Fruit fly (Drosophila melanogaster) whole organism, embryonic: ENCODE results near the gene Sf3b2.

Experiments
- B-H1 ChIP-seq: fragments of 200-800 bp; sonication (Bioruptor generic); IDR thresholded peaks from 3 replicates; pipeline ENCODE4 v1.3.6; 2022; ENCODE audit warnings: missing biosample characterization, missing genetic modification characterization
- Blimp-1 ChIP-seq: fragments of 200-800 bp; sonication (Bioruptor generic); optimal IDR thresholded peaks from 3 replicates; lab custom pipeline; 2018; ENCODE audit warnings: missing biosample characterization, missing genetic modification characterization, mild to moderate bottlenecking, moderate library complexity, missing genetic modification reagents
- BtbVII ChIP-seq: fragments of 200-800 bp; sonication (Bioruptor generic); optimal IDR thresholded peaks from 3 replicates; lab custom pipeline; 2017; ENCODE audit warnings: missing biosample characterization, mild to moderate bottlenecking, missing genetic modification characterization
- CG10147 ChIP-seq: fragments of 200-800 bp; sonication (Bioruptor generic); optimal IDR thresholded peaks from 2 replicates; lab custom pipeline; 2019; ENCODE audit warnings: missing biosample characterization, mild to moderate bottlenecking, missing genetic modification characterization, moderate library complexity
- CG10959 ChIP-seq: fragments of 200-800 bp; sonication (Bioruptor generic); IDR thresholded peaks from 2 replicates; pipeline ENCODE4 v1.3.6; 2022; ENCODE audit warnings: missing biosample characterization, missing genetic modification characterization
- CG11093 ChIP-seq: fragments of 200-800 bp; sonication (Bioruptor generic); IDR thresholded peaks from 3 replicates; pipeline ENCODE4 v1.3.6; 2022; ENCODE audit warnings: missing biosample characterization, missing genetic modification characterization
- CG12104 ChIP-seq: fragments of 200-800 bp; sonication (Bioruptor generic); optimal IDR thresholded peaks from 3 replicates; lab custom pipeline; 2016; ENCODE audit warnings: missing biosample characterization, missing genetic modification characterization
- CG12769 ChIP-seq: fragments of 200-800 bp; sonication (Bioruptor generic); optimal IDR thresholded peaks from 2 replicates; lab custom pipeline; 2019; ENCODE audit warnings: missing biosample characterization, mild to moderate bottlenecking, missing genetic modification characterization, moderate library complexity
- CG1647 ChIP-seq: fragments of 200-800 bp; sonication (Bioruptor generic); optimal IDR thresholded peaks from 3 replicates; lab custom pipeline; 2016; ENCODE audit warnings: missing biosample characterization, missing genetic modification characterization
- CG17359 ChIP-seq: fragments of 200-800 bp; sonication (Bioruptor generic); optimal IDR thresholded peaks from 3 replicates; lab custom pipeline; 2018; ENCODE audit warnings: missing biosample characterization, mild to moderate bottlenecking, missing genetic modification characterization, moderate library complexity
- CG18011 ChIP-seq: fragments of 200-800 bp; sonication (Bioruptor generic); optimal IDR thresholded peaks from 2 replicates; lab custom pipeline; 2017; ENCODE audit warnings: missing biosample characterization, missing genetic modification characterization, mild to moderate bottlenecking, moderate library complexity, missing genotype
- CG34376 ChIP-seq: fragments of 200-800 bp; sonication (Bioruptor generic); optimal IDR thresholded peaks from 2 replicates; lab custom pipeline; 2018; ENCODE audit warnings: missing biosample characterization, mild to moderate bottlenecking, missing genetic modification characterization
- CG4404 ChIP-seq: fragments of 200-800 bp; sonication (Bioruptor generic); IDR thresholded peaks from 2 replicates; pipeline ENCODE4 v1.3.6; 2022; ENCODE audit warnings: missing biosample characterization, missing genetic modification characterization
- CG4854 ChIP-seq: fragments of 200-800 bp; sonication (Bioruptor generic); optimal IDR thresholded peaks from 2 replicates; lab custom pipeline; 2016; ENCODE audit warnings: missing biosample characterization, missing genetic modification characterization, inconsistent platforms
- CG5245 ChIP-seq: fragments of 200-800 bp; sonication (Bioruptor generic); optimal IDR thresholded peaks from 3 replicates; lab custom pipeline; 2016; ENCODE audit warnings: missing biosample characterization, missing genetic modification characterization
- CG6791 ChIP-seq: fragments of 200-800 bp; sonication (Bioruptor generic); IDR thresholded peaks from 3 replicates; pipeline ENCODE4 v1.3.6; 2022; ENCODE audit warnings: missing biosample characterization, missing genetic modification characterization; ENCODE audit not compliant: partially characterized antibody
- CG7839 ChIP-seq: fragments of 200-800 bp; sonication (Bioruptor generic); optimal IDR thresholded peaks from 3 replicates; lab custom pipeline; 2018; ENCODE audit warnings: missing biosample characterization, mild to moderate bottlenecking, missing genetic modification characterization, moderate library complexity
- CG8089 ChIP-seq: fragments of 200-800 bp; sonication (Bioruptor generic); optimal IDR thresholded peaks from 3 replicates; lab custom pipeline; 2016; ENCODE audit warnings: missing biosample characterization, missing genetic modification characterization
- CG9437 ChIP-seq: fragments of 200-800 bp; sonication (Bioruptor generic); optimal IDR thresholded peaks from 2 replicates; lab custom pipeline; 2018; ENCODE audit warnings: missing biosample characterization, mild to moderate bottlenecking, missing genetic modification characterization
- CG9609 ChIP-seq: fragments of 200-800 bp; sonication (Bioruptor generic); optimal IDR thresholded peaks from 3 replicates; lab custom pipeline; 2016; ENCODE audit warnings: missing biosample characterization, missing genetic modification characterization
- Camta ChIP-seq: fragments of 200-800 bp; sonication (Bioruptor generic); optimal IDR thresholded peaks from 2 replicates; lab custom pipeline; 2016; ENCODE audit warnings: missing biosample characterization, missing genetic modification characterization
- Chrac-16 ChIP-seq: fragments of 200-800 bp; sonication (Bioruptor generic); optimal IDR thresholded peaks from 3 replicates; lab custom pipeline; 2016; ENCODE audit warnings: missing biosample characterization, missing genetic modification characterization
- CoRest ChIP-seq: fragments of 200-800 bp; sonication (Bioruptor generic); optimal IDR thresholded peaks from 3 replicates; lab custom pipeline; 2018; ENCODE audit warnings: missing biosample characterization, mild to moderate bottlenecking, missing genetic modification characterization, moderate library complexity
- Dbx ChIP-seq: fragments of 200-800 bp; sonication (Bioruptor generic); IDR thresholded peaks from 3 replicates; pipeline ENCODE4 v1.3.6; 2022; ENCODE audit warnings: missing biosample characterization, missing genetic modification characterization
- Ets65A ChIP-seq: fragments of 200-800 bp; sonication (Bioruptor generic); peaks from one replicate; lab custom pipeline; 2016; ENCODE audit warnings: missing biosample characterization, missing genetic modification characterization
- Hand ChIP-seq: fragments of 200-800 bp; sonication (Bioruptor generic); optimal IDR thresholded peaks from 2 replicates; lab custom pipeline; 2017; ENCODE audit warnings: mild to moderate bottlenecking, missing biosample characterization, missing genetic modification reagents, missing genetic modification characterization
- Hey ChIP-seq: fragments of 200-800 bp; sonication (Bioruptor generic); optimal IDR thresholded peaks from 3 replicates; lab custom pipeline; 2018; ENCODE audit warnings: missing biosample characterization, mild to moderate bottlenecking, missing genetic modification characterization
- HmgD ChIP-seq: fragments of 200-800 bp; sonication (Bioruptor generic); optimal IDR thresholded peaks from 3 replicates; lab custom pipeline; 2016; ENCODE audit warnings: missing biosample characterization, missing genetic modification characterization
- Hr78 ChIP-seq, 2 experiments: fragments of 200-800 bp in 1 of 2; fragments of >200 bp in 1 of 2; sonication (Bioruptor generic) in 1 of 2; optimal IDR thresholded peaks; 2 replicates each; lab custom pipeline; 2017 to 2019; ENCODE audit warnings: missing biosample characterization in 2 of 2, missing genetic modification characterization in 2 of 2, mild to moderate bottlenecking in 1 of 2, moderate library complexity in 1 of 2
- MESR4 ChIP-seq: fragments of 200-800 bp; sonication (Bioruptor generic); optimal IDR thresholded peaks from 2 replicates; lab custom pipeline; 2018; ENCODE audit warnings: missing biosample characterization, mild to moderate bottlenecking, missing genetic modification characterization, moderate library complexity
- NC2α ChIP-seq: fragments of 200-800 bp; sonication (Bioruptor generic); optimal IDR thresholded peaks from 2 replicates; lab custom pipeline; 2016; ENCODE audit warnings: missing biosample characterization, missing genetic modification characterization
- Sox100B ChIP-seq: fragments of 200-800 bp; sonication (Bioruptor generic); optimal IDR thresholded peaks from 3 replicates; lab custom pipeline; 2018; ENCODE audit warnings: missing biosample characterization, mild to moderate bottlenecking, missing genetic modification characterization
- Stat92E ChIP-seq, 3 experiments: fragments of >200 bp in 2 of 3; fragments of 200-800 bp in 1 of 3; sonication (Bioruptor generic) in 1 of 3; optimal IDR thresholded peaks; 2 replicates each; lab custom pipeline; 2017 to 2019; ENCODE audit warnings: missing biosample characterization in 3 of 3, missing genetic modification characterization in 3 of 3, mild to moderate bottlenecking in 1 of 3, moderate library complexity in 1 of 3
- Usf ChIP-seq: fragments of 200-800 bp; sonication (Bioruptor generic); optimal IDR thresholded peaks from 2 replicates; lab custom pipeline; 2017; ENCODE audit warnings: missing genotype, missing biosample characterization, missing genetic modification characterization
- Xbp1 ChIP-seq: fragments of 200-800 bp; sonication (Bioruptor generic); optimal IDR thresholded peaks from 3 replicates; lab custom pipeline; 2016; ENCODE audit warnings: missing biosample characterization, mild to moderate bottlenecking, missing genetic modification characterization
- ato ChIP-seq: fragments of 200-800 bp; sonication (Bioruptor generic); IDR thresholded peaks from 2 replicates; pipeline ENCODE4 v1.3.6; 2022; ENCODE audit warnings: missing biosample characterization, missing genetic modification characterization; ENCODE audit not compliant: partially characterized antibody
- bbx ChIP-seq: fragments of 200-800 bp; sonication (Bioruptor generic); IDR thresholded peaks from 2 replicates; pipeline ENCODE4 v1.3.6; 2022; ENCODE audit warnings: missing biosample characterization, missing genetic modification characterization; ENCODE audit not compliant: partially characterized antibody
- bowl ChIP-seq: fragments of 200-800 bp; sonication (Bioruptor generic); IDR thresholded peaks from 2 replicates; pipeline ENCODE4 v1.3.6; 2022; ENCODE audit warnings: missing biosample characterization, missing genetic modification characterization
- cad ChIP-seq: fragments of >200 bp; optimal IDR thresholded peaks from 2 replicates; lab custom pipeline; 2017; ENCODE audit warnings: missing biosample characterization, missing genetic modification characterization
- chm ChIP-seq: fragments of 200-800 bp; sonication (Bioruptor generic); IDR thresholded peaks from 2 replicates; pipeline ENCODE4 v1.3.6; 2022; ENCODE audit warnings: missing biosample characterization, missing genetic modification characterization
- dysf ChIP-seq: fragments of 200-800 bp; sonication (Bioruptor generic); IDR thresholded peaks from 3 replicates; pipeline ENCODE4 v1.3.6; 2022; ENCODE audit warnings: missing biosample characterization, missing genetic modification characterization
- en ChIP-seq: fragments of 200-800 bp; sonication (Bioruptor generic); optimal IDR thresholded peaks from 2 replicates; lab custom pipeline; 2016; ENCODE audit warnings: missing biosample characterization, missing genetic modification characterization
- ken ChIP-seq: fragments of 200-800 bp; sonication (Bioruptor generic); IDR thresholded peaks from 3 replicates; pipeline ENCODE4 v1.3.6; 2022; ENCODE audit warnings: missing biosample characterization, missing genetic modification characterization
- nmo ChIP-seq: fragments of 200-800 bp; sonication (Bioruptor generic); optimal IDR thresholded peaks from 2 replicates; lab custom pipeline; 2018; ENCODE audit warnings: missing biosample characterization, mild to moderate bottlenecking, missing genetic modification characterization, moderate library complexity
- sc ChIP-seq, 3 experiments: fragments of >200 bp in 2 of 3; fragments of 200-800 bp in 1 of 3; sonication (Bioruptor generic) in 1 of 3; optimal IDR thresholded peaks; 2 replicates in 2 of 3; 3 replicates in 1 of 3; lab custom pipeline; 2017; ENCODE audit warnings: mild to moderate bottlenecking in 1 of 3, missing biosample characterization in 1 of 3, missing genetic modification characterization in 1 of 3, missing genetic modification reagents in 1 of 3
- sens-2 ChIP-seq: fragments of 200-800 bp; sonication (Bioruptor generic); IDR thresholded peaks from 2 replicates; pipeline ENCODE4 v1.3.6; 2022; ENCODE audit warnings: missing biosample characterization, missing genetic modification characterization
- slou ChIP-seq: fragments of 200-800 bp; sonication (Bioruptor generic); optimal IDR thresholded peaks from 3 replicates; lab custom pipeline; 2016; ENCODE audit warnings: missing biosample characterization, missing genetic modification characterization
- stc ChIP-seq: fragments of 200-800 bp; sonication (Bioruptor generic); IDR thresholded peaks from 2 replicates; pipeline ENCODE4 v1.3.6; 2022; ENCODE audit warnings: missing biosample characterization, missing genetic modification characterization
- zen ChIP-seq: fragments of 200-800 bp; sonication (Bioruptor generic); optimal IDR thresholded peaks from 3 replicates; lab custom pipeline; 2018; ENCODE audit warnings: missing biosample characterization, mild to moderate bottlenecking, missing genetic modification characterization, moderate library complexity
- zf30C ChIP-seq: fragments of 200-800 bp; sonication (Bioruptor generic); optimal IDR thresholded peaks from 3 replicates; lab custom pipeline; 2018; ENCODE audit warnings: missing biosample characterization, mild to moderate bottlenecking, missing genetic modification characterization
- zfh1 ChIP-seq: fragments of 200-800 bp; sonication (Bioruptor generic); IDR thresholded peaks from 3 replicates; pipeline ENCODE4 v1.3.6; 2022; ENCODE audit warnings: missing biosample characterization, missing genetic modification characterization

Sf3b2 gene

dm6 chr2L:2999113-2999512, 29.9 kb downstream of the Sf3b2 start, which contains the start of gene Ccdc85:
Ccdc85 (plus strand) TSS chr2L:2999286.
- TF ChIP-seq CG6791 (peak; percentile 99), ken (no peak), ato (peak; percentile 99), CG8089 (GFP tag; lab: Kevin White, UChicago) (no peak), CG11093 (GFP tag; lab: Robert Waterston, UW) (no peak), nmo (GFP tag; lab: Kevin White, UChicago) (peak; percentile 15), NC2α (GFP tag; lab: Kevin White, UChicago) (no peak), CG18011 (no peak), Chrac-16 (no peak), zen (no peak), CG12769 (tag; lab: Kevin White, UChicago) (no peak), CG9609 (no peak), Hey (no peak), cad (GFP tag; lab: Kevin White, UChicago) (no peak), HmgD (no peak), chm (GFP tag; lab: Robert Waterston, UW) (no peak), CG12104 (GFP tag; lab: Kevin White, UChicago) (no peak), Camta (GFP tag; lab: Kevin White, UChicago) (no peak), Xbp1 (peak; percentile 34), CG1647 (GFP tag; lab: Kevin White, UChicago) (no peak), Usf (GFP tag; lab: Kevin White, UChicago) (no peak), bbx (GFP tag; lab: Robert Waterston, UW) (peak; percentile 99), CoRest (no peak), CG17359 (tag; lab: Kevin White, UChicago) (no peak), CG9437 (GFP tag; lab: Kevin White, UChicago) (no peak), en (GFP tag; lab: Kevin White, UChicago) (no peak), Stat92E (GFP tag; optimal IDR thresholded peaks at IDR 0.05; lab: Kevin White, UChicago) (peak in 1 of 3 experiments; percentile 41), sc (optimal IDR thresholded peaks at IDR 0.05; lab: Kevin White, UChicago) (no peak), sc (GFP tag; optimal IDR thresholded peaks at IDR 0.05; lab: Kevin White, UChicago) (no peak), stc (GFP tag; lab: Robert Waterston, UW) (no peak; the same call in 1 of the 2 replicates), sens-2 (GFP tag; lab: Robert Waterston, UW) (no peak), Sox100B (GFP tag; lab: Kevin White, UChicago) (no peak), Dbx (peak; percentile 18; the same call in 1 of the 3 replicates), Ets65A (GFP tag; lab: Kevin White, UChicago) (no peak), bowl (GFP tag; lab: Robert Waterston, UW) (no peak), CG4404 (GFP tag; lab: Robert Waterston, UW) (no peak), Blimp-1 (GFP tag; lab: Kevin White, UChicago) (peak; percentile 24), CG10147 (GFP tag; lab: Kevin White, UChicago) (no peak), Hr78 (GFP tag; optimal IDR thresholded peaks at IDR 0.05; lab: Kevin White, UChicago) (no peak), zfh1 (no peak), CG5245 (GFP tag; lab: Kevin White, UChicago) (no peak), CG34376 (GFP tag; lab: Kevin White, UChicago) (peak; percentile 5), CG10959 (no peak), MESR4 (peak; percentile 36), slou (no peak), B-H1 (no peak), CG7839 (tag; lab: Kevin White, UChicago) (no peak), CG4854 (GFP tag; lab: Kevin White, UChicago) (no peak), BtbVII (GFP tag; lab: Kevin White, UChicago) (peak; percentile 15), dysf (GFP tag; lab: Robert Waterston, UW) (no peak), Hand (GFP tag; lab: Kevin White, UChicago) (no peak), zf30C (GFP tag; lab: Kevin White, UChicago) (no peak)
